Worm (Caenorhabditis elegans) whole organism, midembryonic: Measurements from ENCODE around the gene F59F3.6.

Experiments
- T22C8.4 ChIP-seq: fragments of 200-800 bp; sonication (Bioruptor generic); IDR thresholded peaks from 2 replicates; pipeline ENCODE4 v1.3.6; 2022; ENCODE audit warnings: missing genetic modification characterization, missing compliant biosample characterization
- ztf-29 ChIP-seq: fragments of 200-800 bp; sonication (Bioruptor generic); IDR thresholded peaks from 2 replicates; pipeline ENCODE4 v1.3.6; 2022; ENCODE audit warnings: missing genetic modification reagents, missing genetic modification characterization, missing compliant biosample characterization

DNA sequence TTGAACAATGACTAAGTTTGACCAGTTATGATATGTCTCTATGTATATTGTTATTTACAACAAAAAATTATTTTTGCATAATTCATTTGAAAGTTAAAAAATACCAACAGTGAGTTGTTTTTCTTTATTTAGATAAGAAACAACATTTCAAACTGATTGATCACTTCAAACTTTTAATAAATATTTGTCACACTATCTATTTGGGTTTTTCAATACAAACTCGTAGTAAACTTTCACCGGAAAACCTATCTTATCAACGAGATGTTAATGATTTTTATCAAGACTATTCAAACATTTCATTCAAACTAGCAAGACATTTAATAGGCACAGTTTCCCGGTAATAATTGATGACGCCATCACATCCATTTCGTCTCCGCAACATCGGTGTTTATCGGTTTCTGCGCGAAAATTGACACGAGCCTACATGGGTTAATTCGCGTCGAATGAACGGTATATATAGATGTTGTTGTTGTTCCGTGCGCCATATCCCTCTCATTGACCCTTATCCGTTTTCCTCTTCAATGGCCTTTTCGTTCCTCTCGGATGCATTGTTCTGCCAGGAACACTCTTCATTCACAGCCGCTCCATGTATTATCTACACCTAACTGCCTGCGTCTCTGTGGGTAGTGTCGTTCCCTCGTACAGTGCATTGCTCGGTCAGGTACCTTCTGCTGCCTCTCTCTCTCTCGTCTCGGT lies 8.8 kb downstream of the F59F3.6 start:
- TF ChIP-seq T22C8.4 (GFP tag; lab: Robert Waterston, UW) (no peak), ztf-29 (GFP tag; lab: Robert Waterston, UW) (no peak)
